Fruit fly (Drosophila melanogaster) whole organism, wandering third instar larva: ENCODE measurements around the gene CG15167.

ENCODE experiments used
- Dif ChIP-seq: fragments of 200-275, 200-300 bp; sonication (Bioruptor generic); optimal IDR thresholded peaks from 2 replicates; lab custom pipeline; 2018; ENCODE audit warnings: missing biosample characterization, missing genetic modification characterization; ENCODE audit not compliant: partially characterized antibody
- Myc ChIP-seq: fragments of >200 bp; optimal IDR thresholded peaks from 2 replicates; lab custom pipeline; 2017
- OdsH ChIP-seq: fragments of 200-800 bp; sonication (Bioruptor generic); optimal IDR thresholded peaks from 2 replicates; lab custom pipeline; 2016; ENCODE audit warnings: missing biosample characterization, mild to moderate bottlenecking, missing genetic modification characterization
- Sp1 ChIP-seq: fragments of 200-800 bp; sonication (Bioruptor generic); optimal IDR thresholded peaks from 3 replicates; lab custom pipeline; 2019; ENCODE audit warnings: missing biosample characterization, mild to moderate bottlenecking, missing genetic modification characterization, moderate library complexity
- br ChIP-seq: fragments of 200-800 bp; sonication (Bioruptor generic); optimal IDR thresholded peaks from 2 replicates; lab custom pipeline; 2016; ENCODE audit warnings: missing biosample characterization, missing genetic modification characterization
- h ChIP-seq: fragments of 200-800 bp; sonication (Bioruptor generic); optimal IDR thresholded peaks from 3 replicates; lab custom pipeline; 2016; ENCODE audit warnings: missing biosample characterization, mild to moderate bottlenecking, missing genetic modification characterization
- lola ChIP-seq: fragments of >200 bp; optimal IDR thresholded peaks from 2 replicates; lab custom pipeline; 2017; ENCODE audit warnings: missing biosample characterization, missing genetic modification characterization
- pan ChIP-seq: fragments of >200 bp; optimal IDR thresholded peaks from 2 replicates; lab custom pipeline; 2017
- psq ChIP-seq: fragments of 200-800 bp; sonication (Bioruptor generic); optimal IDR thresholded peaks from 3 replicates; lab custom pipeline; 2017; ENCODE audit warnings: missing biosample characterization, mild to moderate bottlenecking, missing genetic modification characterization, moderate library complexity
- sv ChIP-seq: fragments of 200-800 bp; sonication (Bioruptor generic); optimal IDR thresholded peaks from 3 replicates; lab custom pipeline; 2016; ENCODE audit warnings: missing biosample characterization, missing genetic modification characterization
- tai ChIP-seq: sonication (Bioruptor generic); optimal IDR thresholded peaks from 2 replicates; lab custom pipeline; 2016; ENCODE audit warnings: missing biosample characterization, missing genetic modification characterization
- usp ChIP-seq: fragments of >200 bp; optimal IDR thresholded peaks from 2 replicates; lab custom pipeline; 2017; ENCODE audit warnings: missing biosample characterization, missing genetic modification characterization
- woc ChIP-seq: sonication (Bioruptor generic); optimal IDR thresholded peaks from 2 replicates; lab custom pipeline; 2016; ENCODE audit warnings: missing biosample characterization, mild to moderate bottlenecking, missing genetic modification characterization

DNA sequence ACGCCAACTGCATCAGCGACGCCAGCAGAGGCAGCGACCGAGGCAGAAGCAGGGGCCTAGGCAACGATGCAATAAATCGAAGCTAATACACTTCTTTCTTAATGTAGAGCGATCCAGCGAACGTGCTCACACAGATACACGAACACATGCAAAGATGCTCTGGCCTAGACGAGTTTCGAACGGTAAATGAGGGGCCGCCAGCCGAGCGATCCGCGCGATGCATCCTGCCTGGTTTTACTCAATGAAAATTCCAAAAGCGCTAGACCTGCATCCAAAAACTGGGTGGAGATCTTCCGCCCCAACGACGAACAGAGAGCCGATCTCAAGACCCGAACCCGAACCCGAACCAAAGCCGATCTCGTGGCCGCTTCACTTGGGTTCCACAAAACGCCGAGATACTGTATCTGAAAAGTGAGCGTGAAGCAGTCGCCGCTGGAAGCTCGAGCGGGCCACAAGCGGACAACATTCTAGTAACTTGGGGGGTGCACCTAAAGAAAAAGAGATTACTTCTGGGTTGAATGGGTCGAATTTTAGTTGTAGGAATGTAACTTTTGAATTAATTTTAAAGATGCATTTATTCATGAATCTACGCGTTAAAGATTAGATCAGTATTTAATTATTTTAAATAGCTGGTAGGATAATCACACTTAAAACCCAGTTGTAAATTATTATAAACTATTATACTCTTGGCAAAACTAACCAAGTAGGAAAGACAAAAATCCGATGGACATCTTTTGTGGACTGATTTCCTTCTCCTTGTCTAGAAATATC, 7.2 kb upstream of the CG15167 start:
- TF ChIP-seq Myc (lab: Kevin White, UChicago) (no peak), Sp1 (no peak), h (GFP tag; lab: Kevin White, UChicago) (no peak), woc (GFP tag; lab: Kevin White, UChicago) (no peak), Dif (peak; percentile 17), OdsH (no peak), br (no peak), lola (GFP tag; lab: Kevin White, UChicago) (no peak), tai (no peak), sv (no peak), psq (GFP tag; lab: Kevin White, UChicago) (no peak), usp (no peak), pan (lab: Kevin White, UChicago) (no peak)
